Worm (Caenorhabditis elegans): ENCODE results near the gene Y57A10C.11.

Gene Y57A10C.11

ce11 chrII:12425644-12426222, 11.0 kb upstream of the Y57A10C.11 start, which contains the start of gene daf-22:
daf-22 (minus strand) TSS chrII:12425694.
- no peak for TF ChIP-seq bed-3 (GFP tag; optimal IDR thresholded peaks at IDR 0.05)
- TF ChIP-seq hlh-1 (tag; optimal IDR thresholded peaks at IDR 0.05) = no peak
- no peak for TF ChIP-seq tbx-8 (GFP tag; optimal IDR thresholded peaks at IDR 0.05)
- no peak for TF ChIP-seq ham-2 (GFP tag; optimal IDR thresholded peaks at IDR 0.05)
- no peak for TF ChIP-seq drap-1 (GFP tag; optimal IDR thresholded peaks at IDR 0.05)
- no peak for TF ChIP-seq zip-8 (tag; optimal IDR thresholded peaks at IDR 0.05)
- TF ChIP-seq lin-13 (tag; optimal IDR thresholded peaks at IDR 0.05) = no peak
- TF ChIP-seq M03D4.4 (tag; optimal IDR thresholded peaks at IDR 0.05) = no peak
- no peak for TF ChIP-seq ceh-39 (tag; optimal IDR thresholded peaks at IDR 0.05)
- no peak for TF ChIP-seq sptf-1 (tag; optimal IDR thresholded peaks at IDR 0.05)
- TF ChIP-seq snpc-4 (tag; optimal IDR thresholded peaks at IDR 0.05) = no peak
- TF ChIP-seq nhr-237 (tag; optimal IDR thresholded peaks at IDR 0.05) = no peak
- TF ChIP-seq lin-32 (GFP tag; optimal IDR thresholded peaks at IDR 0.05) = no peak
- TF ChIP-seq mls-2 (tag; optimal IDR thresholded peaks at IDR 0.05) = no peak

DNA sequence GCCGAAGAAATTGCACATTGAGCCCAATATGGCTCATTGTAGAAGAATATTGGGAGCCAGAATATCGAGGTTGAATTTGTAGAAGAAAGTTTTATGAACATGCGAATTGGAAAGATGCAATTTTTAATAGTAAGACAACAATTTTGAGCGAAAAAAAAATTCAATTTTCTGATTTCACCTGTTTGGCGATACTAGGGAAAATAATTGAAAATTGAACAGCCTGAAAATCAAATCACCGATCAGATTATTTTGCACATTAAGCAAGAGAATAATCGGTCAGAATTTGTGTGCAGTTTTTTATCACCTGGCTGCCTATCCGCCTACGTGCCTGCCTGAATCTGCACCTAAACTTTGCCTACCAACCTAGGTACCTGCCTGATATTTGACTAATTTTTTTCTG, 5.8 kb upstream of the Y57A10C.11 start, which contains the start of gene sre-26:
Gene sre-26 (minus strand): TSS at position 101 of the 400 bp plus-strand sequence.
- no peak for TF ChIP-seq ceh-43 (GFP tag; optimal IDR thresholded peaks at IDR 0.05)
- TF ChIP-seq mls-2 (tag; optimal IDR thresholded peaks at IDR 0.05) = no peak
- TF ChIP-seq cnd-1 (tag; optimal IDR thresholded peaks at IDR 0.05) = no peak
- TF ChIP-seq mab-5 (tag; optimal IDR thresholded peaks at IDR 0.05) = no peak
- TF ChIP-seq flh-1 (GFP tag; optimal IDR thresholded peaks at IDR 0.05) = no peak
- no peak for TF ChIP-seq nhr-28 (tag; optimal IDR thresholded peaks at IDR 0.05)
- no peak for TF ChIP-seq nhr-12 (tag; optimal IDR thresholded peaks at IDR 0.05)
- no peak for TF ChIP-seq nhr-237 (tag; optimal IDR thresholded peaks at IDR 0.05)
- no peak for TF ChIP-seq ztf-11 (tag; optimal IDR thresholded peaks at IDR 0.05)
- TF ChIP-seq unc-120 (tag; optimal IDR thresholded peaks at IDR 0.05; ENCODE audit: poor library complexity, severe bottlenecking) = no peak

ce11 chrII:12417996-12418395, 3.3 kb upstream of the Y57A10C.11 start:
- TF ChIP-seq ceh-83 (GFP tag; optimal IDR thresholded peaks at IDR 0.05) (no peak), ztf-11 (tag; optimal IDR thresholded peaks at IDR 0.05) (no peak), sptf-1 (tag; optimal IDR thresholded peaks at IDR 0.05) (no peak), snpc-4 (tag; optimal IDR thresholded peaks at IDR 0.05) (no peak), cnd-1 (tag; optimal IDR thresholded peaks at IDR 0.05) (no peak), nhr-237 (tag; optimal IDR thresholded peaks at IDR 0.05) (no peak)

DNA sequence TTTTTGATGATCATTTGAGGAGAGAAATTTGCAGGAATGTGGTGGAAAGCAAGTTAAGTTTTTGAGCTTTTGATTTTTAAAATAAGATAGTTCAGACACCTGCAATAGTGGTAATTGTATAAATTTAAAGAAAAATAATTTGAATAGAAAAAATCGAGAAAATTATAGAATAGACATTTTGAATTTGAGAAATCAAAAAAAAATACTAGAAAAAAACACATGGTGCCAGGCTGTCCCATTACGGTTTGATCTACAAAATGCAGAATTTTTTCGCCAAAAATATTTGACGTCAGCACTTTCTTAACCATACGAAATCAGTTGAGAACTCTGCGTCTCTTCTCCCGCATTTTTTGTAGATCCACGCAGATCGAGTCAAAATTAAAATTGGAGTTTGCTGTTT, 2.8 kb upstream of the Y57A10C.11 start, which contains the start of gene sre-27:
Gene sre-27 (minus strand): TSS at position 101 of the 400 bp plus-strand sequence.
- TF ChIP-seq elt-3 (tag; optimal IDR thresholded peaks at IDR 0.05) = no peak
- TF ChIP-seq unc-120 (tag; optimal IDR thresholded peaks at IDR 0.05; ENCODE audit: poor library complexity, severe bottlenecking) = no peak
- no peak for TF ChIP-seq zip-8 (tag; optimal IDR thresholded peaks at IDR 0.05)
- no peak for TF ChIP-seq nhr-76 (tag; optimal IDR thresholded peaks at IDR 0.05)
- no peak for TF ChIP-seq nhr-12 (tag; optimal IDR thresholded peaks at IDR 0.05)
- TF ChIP-seq ceh-43 (GFP tag; optimal IDR thresholded peaks at IDR 0.05) = no peak
- TF ChIP-seq blmp-1 (tag; optimal IDR thresholded peaks at IDR 0.05) = no peak
- TF ChIP-seq elt-1 (tag; optimal IDR thresholded peaks at IDR 0.05; ENCODE audit: borderline replicate concordance, insufficient read depth) = no peak
- TF ChIP-seq pha-4 (tag; optimal IDR thresholded peaks at IDR 0.05) = no peak
- no peak for TF ChIP-seq sem-2 (GFP tag; optimal IDR thresholded peaks at IDR 0.05)
- no peak for TF ChIP-seq lsy-2 (tag; optimal IDR thresholded peaks at IDR 0.05)
- no peak for TF ChIP-seq snpc-4 (tag; optimal IDR thresholded peaks at IDR 0.05)
- TF ChIP-seq flh-1 (GFP tag; optimal IDR thresholded peaks at IDR 0.05) = no peak
- no peak for TF ChIP-seq hlh-1 (tag; optimal IDR thresholded peaks at IDR 0.05)
- no peak for TF ChIP-seq ham-2 (GFP tag; optimal IDR thresholded peaks at IDR 0.05)
- TF ChIP-seq mls-2 (tag; optimal IDR thresholded peaks at IDR 0.05) = no peak

DNA sequence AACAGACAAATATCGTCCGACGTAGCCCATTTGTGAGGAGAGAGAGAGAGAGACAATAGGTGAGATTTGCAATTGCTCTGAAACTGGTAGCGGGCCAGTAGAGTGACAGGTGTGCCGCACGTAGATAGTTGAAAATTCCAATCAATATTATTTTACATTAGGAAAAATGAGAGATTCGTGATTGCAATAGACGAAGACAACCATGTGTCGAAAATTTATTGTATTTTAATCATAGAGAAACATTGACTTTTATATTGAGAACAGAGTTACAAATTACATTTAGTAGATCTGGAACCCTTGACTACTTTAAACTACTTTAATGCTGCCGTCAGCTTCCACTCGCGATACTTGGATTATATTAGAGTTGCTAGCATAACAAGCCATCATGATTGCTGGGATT, 2.3 kb downstream of the Y57A10C.11 start, which contains the start of gene Y57A10C.1:
Gene Y57A10C.1 (minus strand): TSS at position 101 of the 400 bp plus-strand sequence.
- TF ChIP-seq mls-2 (tag; optimal IDR thresholded peaks at IDR 0.05) (no peak), ceh-43 (GFP tag; optimal IDR thresholded peaks at IDR 0.05) (no peak), nhr-237 (tag; optimal IDR thresholded peaks at IDR 0.05) (no peak), nhr-12 (tag; optimal IDR thresholded peaks at IDR 0.05) (no peak), ham-2 (GFP tag; optimal IDR thresholded peaks at IDR 0.05) (no peak), tbx-8 (GFP tag; optimal IDR thresholded peaks at IDR 0.05) (no peak), lsy-2 (tag; optimal IDR thresholded peaks at IDR 0.05) (no peak), zip-8 (tag; optimal IDR thresholded peaks at IDR 0.05) (no peak), unc-39 (tag; optimal IDR thresholded peaks at IDR 0.05) (no peak), nhr-28 (tag; optimal IDR thresholded peaks at IDR 0.05) (no peak), M03D4.4 (tag; optimal IDR thresholded peaks at IDR 0.05) (no peak), elt-1 (tag; optimal IDR thresholded peaks at IDR 0.05; ENCODE audit: borderline replicate concordance, insufficient read depth) (no peak), flh-1 (GFP tag; optimal IDR thresholded peaks at IDR 0.05) (no peak)
